Worm (Caenorhabditis elegans): ENCODE data around the gene Y53F4B.24.

DNA sequence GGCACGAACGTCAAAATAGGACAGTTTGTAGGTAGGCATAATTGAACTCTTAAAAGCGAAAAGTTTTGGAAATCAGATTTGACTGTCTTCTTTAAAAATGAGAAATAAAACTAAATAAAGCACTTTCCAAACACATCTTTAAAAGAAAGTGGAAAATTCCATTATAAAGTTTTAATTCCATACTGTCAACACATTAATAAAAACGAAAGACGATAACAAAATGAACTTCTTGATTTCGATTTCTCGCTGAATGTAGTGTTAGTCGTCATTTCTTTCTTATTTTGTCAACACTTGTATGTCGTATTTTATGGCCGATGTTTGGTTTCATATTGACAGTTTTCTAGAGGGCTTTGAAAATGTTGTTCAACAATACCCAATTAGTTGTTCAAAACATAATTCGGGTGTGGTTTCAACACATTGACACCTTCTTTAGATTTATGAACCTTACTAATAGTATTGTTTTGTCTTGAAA is 35.6 kb upstream of the Y53F4B.24 start, which contains the start of gene gst-29:
- TF ChIP-seq egl-43 (GFP tag; IDR thresholded peaks at IDR 0.05): no peak
- TF ChIP-seq ztf-11 (tag; optimal IDR thresholded peaks at IDR 0.05): no peak
- TF ChIP-seq unc-130 (GFP tag; optimal IDR thresholded peaks at IDR 0.05): no peak
- no peak for TF ChIP-seq lir-3 (tag; optimal IDR thresholded peaks at IDR 0.05)
- TF ChIP-seq nhr-11 (tag; optimal IDR thresholded peaks at IDR 0.05): no peak
- TF ChIP-seq ztf-7 (tag; optimal IDR thresholded peaks at IDR 0.05): no peak

All from whole organism, L4 larva.